Worm (Caenorhabditis elegans) whole organism, young adult: ENCODE data around the gene jmjd-3.1.

Experiments
- B0035.1 ChIP-seq: sonication (generic microtip); optimal IDR thresholded peaks from 2 replicates; lab custom pipeline; 2016; ENCODE audit warnings: missing genetic modification characterization, mild to moderate bottlenecking, missing compliant biosample characterization, missing genotype, missing genetic modification reagents
- B0336.3 ChIP-seq: fragments of 200-800 bp; sonication (Bioruptor generic); IDR thresholded peaks from 2 replicates; pipeline ENCODE4 v1.3.6; 2022; ENCODE audit warnings: missing genetic modification characterization, missing compliant biosample characterization
- F39B2.1 ChIP-seq: fragments of 200-800 bp; sonication (Bioruptor generic); IDR thresholded peaks from 2 replicates; pipeline ENCODE4 v1.3.6; 2022; ENCODE audit warnings: missing genetic modification reagents, missing genetic modification characterization, missing compliant biosample characterization
- F55B11.4 ChIP-seq: sonication (generic microtip); optimal IDR thresholded peaks from 2 replicates; lab custom pipeline; 2016; ENCODE audit warnings: missing compliant biosample characterization, missing genetic modification characterization, borderline replicate concordance; ENCODE audit not compliant: insufficient read depth
- F57A8.1 ChIP-seq: fragments of 200-800 bp; sonication (Bioruptor generic); optimal IDR thresholded peaks from 2 replicates; lab custom pipeline; 2018; ENCODE audit warnings: mild to moderate bottlenecking, missing genetic modification characterization, moderate library complexity, missing compliant biosample characterization
- F57C9.4 ChIP-seq: sonication (generic microtip); optimal IDR thresholded peaks from 2 replicates; lab custom pipeline; 2017; ENCODE audit warnings: mild to moderate bottlenecking, missing genetic modification characterization, missing compliant biosample characterization
- K12H6.12 ChIP-seq: fragments of 200-800 bp; sonication (Bioruptor generic); optimal IDR thresholded peaks from 2 replicates; lab custom pipeline; 2018; ENCODE audit warnings: mild to moderate bottlenecking, missing genetic modification characterization, missing compliant biosample characterization
- T07F8.4 ChIP-seq: sonication (generic microtip); optimal IDR thresholded peaks from 2 replicates; lab custom pipeline; 2016; ENCODE audit warnings: mild to moderate bottlenecking, missing genetic modification characterization, moderate library complexity, missing compliant biosample characterization
- T26A5.8 ChIP-seq: sonication (generic microtip); optimal IDR thresholded peaks from 2 replicates; lab custom pipeline; 2016; ENCODE audit warnings: missing genetic modification characterization, missing compliant biosample characterization
- ZK185.1 ChIP-seq: sonication (generic microtip); optimal IDR thresholded peaks from 2 replicates; lab custom pipeline; 2016; ENCODE audit warnings: mild to moderate bottlenecking, missing genetic modification characterization, missing compliant biosample characterization; ENCODE audit not compliant: poor library complexity, severe bottlenecking
- ama-1 ChIP-seq, 3 experiments: fragments of 150-350 bp in 1 of 3; sonication (generic microtip) in 2 of 3; optimal IDR thresholded peaks; 2 replicates each; lab custom pipeline; 2014 to 2018; ENCODE audit warnings: missing biosample characterization in 2 of 3, missing genetic modification characterization in 2 of 3, missing genetic modification reagents in 2 of 3
- aptf-2 ChIP-seq: fragments of 200-800 bp; sonication (Bioruptor generic); conservative IDR thresholded peaks from 2 replicates; pipeline ENCODE4 v1.3.6; 2022; ENCODE audit warnings: missing genetic modification reagents, missing genetic modification characterization, missing compliant biosample characterization
- attf-5 ChIP-seq: fragments of 200-800 bp; sonication (Bioruptor generic); optimal IDR thresholded peaks from 2 replicates; lab custom pipeline; 2018; ENCODE audit warnings: mild to moderate bottlenecking, missing genetic modification characterization, missing compliant biosample characterization
- attf-6 ChIP-seq: fragments of 200-800 bp; sonication (Bioruptor generic); IDR thresholded peaks from 2 replicates; pipeline ENCODE4 v1.3.6; 2022; ENCODE audit warnings: missing genetic modification reagents, missing genetic modification characterization, missing compliant biosample characterization
- cebp-2 ChIP-seq: fragments of 200-800 bp; sonication (Bioruptor generic); IDR thresholded peaks from 2 replicates; pipeline ENCODE4 v1.3.6; 2022; ENCODE audit warnings: missing genetic modification characterization, missing compliant biosample characterization
- ceh-27 ChIP-seq: fragments of 200-800 bp; sonication (Bioruptor generic); optimal IDR thresholded peaks from 2 replicates; lab custom pipeline; 2018; ENCODE audit warnings: mild to moderate bottlenecking, missing genetic modification characterization, moderate library complexity, missing compliant biosample characterization
- ceh-58 ChIP-seq: fragments of 200-800 bp; sonication (Bioruptor generic); IDR thresholded peaks from 2 replicates; pipeline ENCODE4 v1.3.6; 2022; ENCODE audit warnings: missing genetic modification characterization, missing compliant biosample characterization
- ceh-79 ChIP-seq: sonication (generic microtip); optimal IDR thresholded peaks from 2 replicates; lab custom pipeline; 2017; ENCODE audit warnings: mild to moderate bottlenecking, missing genetic modification characterization, missing compliant biosample characterization
- dox-1 ChIP-seq: fragments of 200-800 bp; sonication (Bioruptor generic); IDR thresholded peaks from 2 replicates; pipeline ENCODE4 v1.3.6; 2022; ENCODE audit warnings: missing genetic modification reagents, missing genetic modification characterization, missing compliant biosample characterization
- gei-17 ChIP-seq: fragments of 200-800 bp; sonication (Bioruptor generic); optimal IDR thresholded peaks from 2 replicates; lab custom pipeline; 2018; ENCODE audit warnings: mild to moderate bottlenecking, missing genetic modification characterization, missing compliant biosample characterization
- hmg-1.2 ChIP-seq: fragments of 200-800 bp; sonication (Bioruptor generic); IDR thresholded peaks from 2 replicates; pipeline ENCODE4 v1.3.6; 2022; ENCODE audit warnings: missing genetic modification reagents, missing genetic modification characterization, missing compliant biosample characterization
- lag-1 ChIP-seq: fragments of 200-800 bp; sonication (Bioruptor generic); IDR thresholded peaks from 2 replicates; pipeline ENCODE4 v1.3.6; 2022; ENCODE audit warnings: missing genetic modification reagents, missing genetic modification characterization, missing compliant biosample characterization
- let-526 ChIP-seq: fragments of 200-800 bp; sonication (Bioruptor generic); IDR thresholded peaks from 2 replicates; pipeline ENCODE4 v1.3.6; 2022; ENCODE audit warnings: missing genetic modification reagents, missing genetic modification characterization, missing compliant biosample characterization
- let-607 ChIP-seq, 2 experiments: fragments of 200-800 bp in 1 of 2; sonication (Bioruptor generic) in 1 of 2; sonication (generic microtip) in 1 of 2; optimal IDR thresholded peaks; 2 replicates each; lab custom pipeline; 2016 to 2018; ENCODE audit warnings: mild to moderate bottlenecking in 2 of 2, missing compliant biosample characterization in 2 of 2, missing genetic modification characterization in 2 of 2, moderate library complexity in 2 of 2, missing genotype in 1 of 2
- lin-26 ChIP-seq: fragments of 200-800 bp; sonication (Bioruptor generic); IDR thresholded peaks from 2 replicates; pipeline ENCODE4 v1.3.6; 2022; ENCODE audit warnings: missing genetic modification reagents, missing genetic modification characterization, missing compliant biosample characterization
- lin-54 ChIP-seq: fragments of 200-800 bp; sonication (Bioruptor generic); optimal IDR thresholded peaks from 2 replicates; lab custom pipeline; 2018; ENCODE audit warnings: mild to moderate bottlenecking, missing genetic modification characterization, missing compliant biosample characterization
- madf-10 ChIP-seq: sonication (generic microtip); optimal IDR thresholded peaks from 2 replicates; lab custom pipeline; 2016; ENCODE audit warnings: mild to moderate bottlenecking, missing genetic modification characterization, missing compliant biosample characterization
- repo-1 ChIP-seq: sonication (generic microtip); optimal IDR thresholded peaks from 2 replicates; lab custom pipeline; 2017; ENCODE audit warnings: mild to moderate bottlenecking, missing genetic modification characterization, missing compliant biosample characterization
- sea-2 ChIP-seq: fragments of 200-800 bp; sonication (Bioruptor generic); IDR thresholded peaks from 2 replicates; pipeline ENCODE4 v1.3.6; 2022; ENCODE audit warnings: missing genetic modification characterization, missing compliant biosample characterization
- snpc-3.4 ChIP-seq: sonication (generic microtip); optimal IDR thresholded peaks from 2 replicates; lab custom pipeline; 2017; ENCODE audit warnings: missing genetic modification characterization, mild to moderate bottlenecking, missing compliant biosample characterization, antibody characterized with exemption, moderate library complexity, missing genotype, missing genetic modification reagents
- tlf-1 ChIP-seq: fragments of 200-800 bp; sonication (Bioruptor generic); optimal IDR thresholded peaks from 2 replicates; lab custom pipeline; 2018; ENCODE audit warnings: mild to moderate bottlenecking, missing genetic modification characterization, missing compliant biosample characterization

jmjd-3.1 gene

ce11 chrX:8597647-8598046 is 26.8 kb downstream of the jmjd-3.1 start, which contains the start of gene F18E9.7:
F18E9.7 (minus strand) TSS chrX:8597747.
- TF ChIP-seq F39B2.1 (GFP tag; lab: Robert Waterston, UW) = no peak
- TF ChIP-seq ceh-27 (GFP tag; lab: Kevin White, UChicago) = no peak
- TF ChIP-seq gei-17 (GFP tag; lab: Kevin White, UChicago) = no peak
- TF ChIP-seq dox-1 (GFP tag; lab: Robert Waterston, UW) = no peak
- TF ChIP-seq repo-1 (tag; lab: Kevin White, UChicago) = no peak
- TF ChIP-seq K12H6.12 (tag; lab: Kevin White, UChicago) = no peak
- TF ChIP-seq, all 124 proteins: peak for 0

- no peak for TF ChIP-seq snpc-3.4 (tag; lab: Kevin White, UChicago)
- TF ChIP-seq ceh-58 = no peak
- no peak for TF ChIP-seq let-526
- no peak for TF ChIP-seq lag-1 (GFP tag; lab: Robert Waterston, UW)
Observed at ce11 chrX:8598491-8598890, 27.6 kb downstream of the jmjd-3.1 start.

ce11 chrX:8599725-8600124 is 28.9 kb downstream of the jmjd-3.1 start:
- TF ChIP-seq hmg-1.2 (no peak), gei-17 (GFP tag; lab: Kevin White, UChicago) (no peak), T26A5.8 (no peak), F55B11.4 (no peak), tlf-1 (GFP tag; lab: Kevin White, UChicago) (no peak), madf-10 (no peak), let-607 (tag; optimal IDR thresholded peaks at IDR 0.05; lab: Kevin White, UChicago) (no peak), lin-26 (no peak), dox-1 (GFP tag; lab: Robert Waterston, UW) (no peak), F57C9.4 (tag; lab: Kevin White, UChicago) (no peak), aptf-2 (no peak), attf-5 (no peak), attf-6 (GFP tag; lab: Robert Waterston, UW) (no peak), sea-2 (GFP tag; lab: Robert Waterston, UW) (no peak), ZK185.1 (tag; lab: Kevin White, UChicago) (no peak), F57A8.1 (GFP tag; lab: Kevin White, UChicago) (no peak), lin-54 (GFP tag; lab: Kevin White, UChicago) (no peak), B0035.1 (tag; lab: Kevin White, UChicago) (no peak), ama-1 (optimal IDR thresholded peaks at IDR 0.05; lab: Kevin White, UChicago) (no peak), ama-1 (GFP tag; optimal IDR thresholded peaks at IDR 0.05; lab: Kevin White, UChicago) (no peak)

- TF ChIP-seq ama-1 (optimal IDR thresholded peaks at IDR 0.05; lab: Kevin White, UChicago) = no peak
- TF ChIP-seq ama-1 (GFP tag; optimal IDR thresholded peaks at IDR 0.05; lab: Kevin White, UChicago) = no peak
- no peak for TF ChIP-seq ceh-27 (GFP tag; lab: Kevin White, UChicago)
- TF ChIP-seq T07F8.4 (tag; lab: Kevin White, UChicago) = no peak
- no peak for TF ChIP-seq dox-1 (GFP tag; lab: Robert Waterston, UW)
- TF ChIP-seq B0336.3 = no peak
- TF ChIP-seq ceh-79 (tag; lab: Kevin White, UChicago) = no peak
- TF ChIP-seq, all 124 proteins: peak for 0
Observed at ce11 chrX:8601235-8601634, 30.4 kb downstream of the jmjd-3.1 start, which contains the start of gene F18E9.1. F18E9.1 (plus strand) TSS chrX:8601535.

- TF ChIP-seq T26A5.8 = no peak
- 0 out of 2 replicates have a peak, but pooled peaks have one; percentile 26 for TF ChIP-seq cebp-2 (GFP tag; lab: Robert Waterston, UW)
Observed at ce11 chrX:8602722-8603427, 32.0 kb downstream of the jmjd-3.1 start.
